Fruit fly (Drosophila melanogaster) Kc167 (cell line): ENCODE data around the gene CG5500.

Experiments
- Sin3A ChIP-seq: fragments of >200 bp; optimal IDR thresholded peaks from 2 replicates; lab custom pipeline; 2018; ENCODE audit warnings: missing external identifiers
- insv ChIP-seq: fragments of >200 bp; optimal IDR thresholded peaks from 3 replicates; lab custom pipeline; 2018; ENCODE audit warnings: missing external identifiers
- psq ChIP-seq: fragments of >200 bp; optimal IDR thresholded peaks from 2 replicates; lab custom pipeline; 2017; ENCODE audit warnings: missing external identifiers
- ttk ChIP-seq: sonication (Bioruptor generic); optimal IDR thresholded peaks from 2 replicates; lab custom pipeline; 2017; ENCODE audit warnings: missing external identifiers

DNA sequence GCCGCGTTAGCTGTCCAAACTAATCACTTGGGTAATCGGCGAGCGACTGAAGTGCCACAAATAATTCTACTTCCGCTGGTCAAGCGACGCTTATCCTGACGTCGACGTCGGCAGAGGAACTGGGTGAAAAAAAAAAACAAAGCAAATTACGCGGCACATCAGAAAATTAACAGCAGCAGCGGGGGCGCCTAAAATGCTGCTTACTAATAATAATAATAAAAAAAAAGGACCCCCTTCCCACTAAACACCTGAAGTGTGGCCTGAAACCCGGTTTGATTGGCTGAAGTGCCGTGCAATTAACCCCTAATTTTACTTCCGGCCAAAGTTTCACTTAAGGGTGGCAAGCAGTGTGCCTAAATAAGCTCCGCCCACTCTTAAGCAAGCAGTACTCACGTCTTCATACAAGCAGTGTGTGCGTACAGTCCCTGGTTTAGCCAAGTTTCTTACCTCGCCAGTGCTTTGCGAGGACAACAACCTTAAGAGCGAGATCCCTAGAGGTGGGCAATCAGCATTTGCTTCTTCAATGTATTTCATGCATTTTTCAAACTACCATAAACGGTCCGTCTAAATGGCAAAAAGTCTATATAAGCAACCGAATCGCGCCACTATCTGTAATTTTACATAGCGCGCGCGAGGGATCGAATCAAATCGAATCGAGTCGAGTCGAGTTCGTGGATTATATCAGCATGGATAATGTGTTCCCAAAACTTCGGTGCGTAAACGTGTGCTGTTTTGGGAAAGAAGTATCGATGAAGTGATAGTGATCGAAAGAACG, 4.9 kb downstream of the CG5500 start, which contains the start of the genes ro and T48:
- TF ChIP-seq psq (lab: Kevin White, UChicago): no peak
- no peak for TF ChIP-seq Sin3A (lab: Kevin White, UChicago)
- no peak for TF ChIP-seq ttk
- TF ChIP-seq insv (lab: Kevin White, UChicago): no peak
